Worm (Caenorhabditis elegans) whole organism, late embryonic: ENCODE results near the gene T12A7.6.
A peak's percentile ranks its signal among the peaks of the same experiment; 100 is the strongest.

Experiments
- C08G9.2 ChIP-seq: sonication (generic microtip); optimal IDR thresholded peaks from 2 replicates; lab custom pipeline; 2016; ENCODE audit warnings: mild to moderate bottlenecking, missing genetic modification characterization, moderate library complexity, missing compliant biosample characterization
- C38D4.7 ChIP-seq: fragments of 200-800 bp; sonication (Bioruptor generic); optimal IDR thresholded peaks from 2 replicates; lab custom pipeline; 2018; ENCODE audit warnings: mild to moderate bottlenecking, missing genetic modification characterization, moderate library complexity, missing compliant biosample characterization
- T23F11.4 ChIP-seq: fragments of 200-800 bp; sonication (Bioruptor generic); optimal IDR thresholded peaks from 2 replicates; lab custom pipeline; 2018; ENCODE audit warnings: mild to moderate bottlenecking, missing genetic modification characterization, missing compliant biosample characterization
- ceh-14 ChIP-seq: sonication (generic microtip); optimal IDR thresholded peaks from 2 replicates; lab custom pipeline; 2016; ENCODE audit warnings: missing genotype, missing genetic modification characterization, missing compliant biosample characterization
- ceh-30 ChIP-seq: fragments of 150-350 bp; optimal IDR thresholded peaks from 2 replicates; lab custom pipeline; 2014; ENCODE audit warnings: missing biosample characterization, missing genetic modification characterization
- ceh-34 ChIP-seq: sonication (generic microtip); optimal IDR thresholded peaks from 2 replicates; lab custom pipeline; 2016; ENCODE audit warnings: mild to moderate bottlenecking, missing genetic modification characterization, missing compliant biosample characterization
- che-1 ChIP-seq: sonication (generic microtip); optimal IDR thresholded peaks from 2 replicates; lab custom pipeline; 2016; ENCODE audit warnings: mild to moderate bottlenecking, missing genetic modification characterization, missing compliant biosample characterization
- elt-2 ChIP-seq: sonication (generic microtip); optimal IDR thresholded peaks from 2 replicates; lab custom pipeline; 2016; ENCODE audit warnings: missing genetic modification reagents, missing genetic modification characterization, missing compliant biosample characterization
- ets-4 ChIP-seq: sonication (generic microtip); optimal IDR thresholded peaks from 2 replicates; lab custom pipeline; 2016; ENCODE audit warnings: missing genetic modification characterization, missing compliant biosample characterization
- eyg-1 ChIP-seq: sonication (generic microtip); optimal IDR thresholded peaks from 2 replicates; lab custom pipeline; 2016; ENCODE audit warnings: missing genotype, missing genetic modification characterization, missing compliant biosample characterization
- fkh-10 ChIP-seq: fragments of 150-350 bp; optimal IDR thresholded peaks from 2 replicates; lab custom pipeline; 2014; ENCODE audit warnings: missing biosample characterization, missing genetic modification reagents, missing genetic modification characterization
- fkh-6 ChIP-seq: sonication (generic microtip); optimal IDR thresholded peaks from 2 replicates; lab custom pipeline; 2016; ENCODE audit warnings: missing genetic modification characterization, missing compliant biosample characterization
- hlh-30 ChIP-seq: sonication (generic microtip); optimal IDR thresholded peaks from 2 replicates; lab custom pipeline; 2017; ENCODE audit warnings: antibody characterized with exemption, missing genetic modification characterization, missing compliant biosample characterization; ENCODE audit not compliant: insufficient read depth
- hlh-6 ChIP-seq: sonication (generic microtip); optimal IDR thresholded peaks from 2 replicates; lab custom pipeline; 2016; ENCODE audit warnings: missing genotype, missing genetic modification characterization, missing compliant biosample characterization
- lim-6 ChIP-seq: sonication (generic microtip); optimal IDR thresholded peaks from 2 replicates; lab custom pipeline; 2016; ENCODE audit warnings: missing genetic modification characterization, missing compliant biosample characterization
- npax-4 ChIP-seq: sonication (generic microtip); optimal IDR thresholded peaks from 2 replicates; lab custom pipeline; 2016; ENCODE audit warnings: missing genetic modification characterization, missing compliant biosample characterization
- odd-2 ChIP-seq: sonication (generic microtip); optimal IDR thresholded peaks from 2 replicates; lab custom pipeline; 2017; ENCODE audit warnings: antibody characterized with exemption, mild to moderate bottlenecking, missing genetic modification characterization, missing compliant biosample characterization
- pha-4 ChIP-seq: fragments of 150-350 bp; optimal IDR thresholded peaks from 2 replicates; lab custom pipeline; 2018; ENCODE audit warnings: missing biosample characterization, missing genetic modification reagents, missing genetic modification characterization
- pqm-1 ChIP-seq: sonication (generic microtip); optimal IDR thresholded peaks from 2 replicates; lab custom pipeline; 2016; ENCODE audit warnings: missing genetic modification characterization, missing compliant biosample characterization
- rnt-1 ChIP-seq: sonication (generic microtip); optimal IDR thresholded peaks from 2 replicates; lab custom pipeline; 2016; ENCODE audit warnings: missing genetic modification characterization, missing compliant biosample characterization
- sdc-2 ChIP-seq: sonication (generic microtip); optimal IDR thresholded peaks from 2 replicates; lab custom pipeline; 2016; ENCODE audit warnings: missing genotype, missing genetic modification characterization, missing compliant biosample characterization
- sox-2 ChIP-seq: fragments of 200-800 bp; sonication (Bioruptor generic); IDR thresholded peaks from 2 replicates; pipeline ENCODE4 v1.3.6; 2022; ENCODE audit warnings: missing genetic modification reagents, missing genetic modification characterization, missing compliant biosample characterization
- sox-4 ChIP-seq: sonication (generic microtip); optimal IDR thresholded peaks from 2 replicates; lab custom pipeline; 2017; ENCODE audit warnings: mild to moderate bottlenecking, missing genetic modification characterization, inconsistent platforms, missing compliant biosample characterization
- tbx-2 ChIP-seq: sonication (generic microtip); optimal IDR thresholded peaks from 2 replicates; lab custom pipeline; 2016; ENCODE audit warnings: missing genetic modification characterization, missing compliant biosample characterization
- tbx-7 ChIP-seq: sonication (generic microtip); optimal IDR thresholded peaks from 2 replicates; lab custom pipeline; 2016; ENCODE audit warnings: missing genotype, missing genetic modification characterization, missing compliant biosample characterization
- unc-3 ChIP-seq, 2 experiments: fragments of 200-800 bp in 1 of 2; sonication (Bioruptor generic) in 1 of 2; sonication (generic microtip) in 1 of 2; conservative IDR thresholded peaks in 1 of 2; optimal IDR thresholded peaks in 1 of 2; 2 replicates each; pipeline versions ENCODE4 v1.3.6 to Lab custom; 2016 to 2022; ENCODE audit warnings: missing compliant biosample characterization in 2 of 2, missing genetic modification characterization in 2 of 2, missing genetic modification reagents in 1 of 2
- unc-42 ChIP-seq: sonication (generic microtip); optimal IDR thresholded peaks from 2 replicates; lab custom pipeline; 2016; ENCODE audit warnings: missing genotype, missing genetic modification characterization, missing compliant biosample characterization
- unc-55 ChIP-seq: sonication (generic microtip); optimal IDR thresholded peaks from 2 replicates; lab custom pipeline; 2017; ENCODE audit warnings: missing biosample characterization, missing genetic modification reagents, missing genetic modification characterization
- unc-86 ChIP-seq: sonication (generic microtip); optimal IDR thresholded peaks from 2 replicates; lab custom pipeline; 2016; ENCODE audit warnings: missing genetic modification characterization, missing compliant biosample characterization
- ztf-16 ChIP-seq: sonication (generic microtip); optimal IDR thresholded peaks from 2 replicates; lab custom pipeline; 2017; ENCODE audit warnings: missing genetic modification characterization, missing compliant biosample characterization

T12A7.6 gene

DNA sequence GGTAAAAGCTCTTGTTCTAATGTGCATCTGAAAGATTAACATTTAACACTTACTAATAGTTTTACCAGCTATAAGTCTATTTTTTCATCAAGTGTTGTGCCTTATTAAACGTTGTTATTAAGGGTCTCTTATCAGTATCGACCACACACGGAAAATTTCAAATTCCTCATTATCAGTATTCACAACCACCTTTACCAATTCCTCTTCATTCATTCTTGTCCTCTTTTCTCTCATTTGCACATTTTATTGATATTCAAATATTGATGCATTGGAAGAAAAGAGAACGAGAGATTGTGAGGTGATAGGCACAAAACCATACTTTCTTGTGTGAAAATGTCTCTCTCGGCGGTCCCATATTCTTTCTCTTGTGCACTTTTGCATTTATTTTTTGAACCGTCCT is 27.1 kb upstream of the T12A7.6 start:
- peak; percentile 31 for TF ChIP-seq elt-2 (tag; lab: Kevin White, UChicago)
- TF ChIP-seq odd-2 (tag; lab: Kevin White, UChicago): no peak
- no peak for TF ChIP-seq hlh-6 (tag; lab: Kevin White, UChicago)

DNA sequence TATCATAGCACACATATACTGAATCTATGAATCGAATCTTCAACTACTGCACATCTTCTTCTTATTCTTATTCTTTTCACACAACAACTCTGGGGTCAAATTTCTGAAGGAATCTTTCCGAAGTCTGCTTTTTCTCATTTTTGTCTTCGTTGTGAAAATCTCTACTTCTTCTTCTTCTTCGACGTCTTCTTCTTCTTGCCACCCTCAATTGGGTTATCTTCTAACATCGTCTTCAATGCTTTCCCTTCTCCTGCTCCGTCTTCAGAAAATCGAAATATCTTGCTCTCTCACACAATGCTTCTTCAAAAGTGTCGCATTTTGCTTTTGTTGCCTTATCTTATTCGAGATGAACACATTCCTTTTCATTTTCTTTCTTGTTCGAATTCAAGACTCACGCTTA is 25.8 kb upstream of the T12A7.6 start:
- TF ChIP-seq tbx-2 (tag; lab: Kevin White, UChicago): no peak
- TF ChIP-seq sox-2: no peak
- peak; percentile 86 for TF ChIP-seq unc-42

DNA sequence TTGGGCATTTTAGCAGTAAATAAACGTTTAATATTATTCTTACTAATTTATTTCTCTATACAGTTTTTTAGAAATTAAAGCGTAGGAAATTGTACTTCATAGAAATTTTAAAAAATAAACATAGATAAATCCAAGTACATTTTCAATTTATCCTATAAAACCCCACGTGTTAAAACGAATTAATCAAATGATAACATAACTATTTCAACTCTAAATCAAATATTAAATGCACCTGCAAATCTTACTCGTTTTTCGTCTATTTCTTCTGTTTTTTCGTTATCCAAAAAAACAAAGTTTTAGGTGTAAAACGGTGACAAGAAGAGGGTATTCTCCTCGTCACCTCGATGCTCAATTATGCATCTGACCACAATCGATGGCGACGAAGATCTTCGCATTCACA is 14.0 kb upstream of the T12A7.6 start, which contains the start of gene K01A6.6:
TSS of gene K01A6.6 (plus strand) at position 301 of the 400 bp plus-strand sequence.
- no peak for TF ChIP-seq ceh-34 (tag; lab: Kevin White, UChicago)
- TF ChIP-seq tbx-7 (tag; lab: Kevin White, UChicago): no peak
- no peak for TF ChIP-seq fkh-6 (tag; lab: Kevin White, UChicago)
- no peak for TF ChIP-seq ceh-14
- TF ChIP-seq npax-4 (tag; lab: Kevin White, UChicago): no peak
- no peak for TF ChIP-seq unc-55 (GFP tag; lab: Kevin White, UChicago)
- TF ChIP-seq, all 69 proteins: peak for 0

DNA sequence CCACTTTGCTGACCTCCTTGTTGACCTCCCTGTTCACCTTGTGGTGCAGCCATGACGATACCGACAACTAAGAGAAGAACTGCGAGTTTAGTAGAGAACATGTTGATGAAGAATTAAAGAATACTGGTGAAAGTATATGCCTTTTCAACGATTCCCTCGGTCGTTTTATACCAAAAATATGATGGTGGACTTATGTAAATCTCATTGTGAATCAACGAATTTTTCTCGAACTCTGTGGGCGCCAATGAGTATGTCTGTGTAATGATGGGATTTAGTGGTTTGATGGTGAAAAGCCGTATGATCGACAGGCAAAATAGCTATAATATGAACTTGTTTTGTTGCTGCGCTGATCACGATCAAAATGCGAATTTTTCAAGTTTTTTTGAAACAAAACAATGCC is 11.8 kb upstream of the T12A7.6 start, which contains the start of gene K01A6.8:
TSS of gene K01A6.8 (minus strand) at position 101 of the 400 bp plus-strand sequence.
- TF ChIP-seq hlh-6 (tag; lab: Kevin White, UChicago) (no peak), ets-4 (tag; lab: Kevin White, UChicago) (no peak), rnt-1 (no peak), T23F11.4 (GFP tag; lab: Kevin White, UChicago) (no peak), sox-4 (tag; lab: Kevin White, UChicago) (no peak), eyg-1 (tag; lab: Kevin White, UChicago) (no peak)

DNA sequence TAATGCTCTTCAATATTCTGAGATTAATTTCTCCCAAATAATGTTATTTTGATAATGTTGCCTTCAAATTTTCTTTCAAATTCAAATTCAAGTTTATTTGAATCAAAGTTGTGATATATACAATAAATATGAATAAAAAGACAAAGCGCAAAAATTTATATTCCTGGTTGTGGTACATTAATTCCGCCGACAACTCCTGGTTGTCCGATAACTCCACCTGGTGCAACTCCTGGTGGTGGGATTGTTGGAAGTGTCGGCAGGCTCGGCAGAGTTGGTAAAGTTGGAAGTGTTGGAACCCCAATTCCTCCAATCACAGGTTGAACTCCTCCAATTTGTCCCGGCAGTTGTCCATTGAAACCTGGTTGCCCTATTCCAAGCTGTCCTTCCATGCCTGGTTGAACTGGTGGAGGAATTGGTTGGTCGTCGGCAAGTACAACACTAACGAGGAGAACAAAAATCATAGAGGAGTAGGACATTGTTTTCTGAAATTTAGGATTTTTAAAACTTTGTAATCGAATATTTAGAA is 10.9 kb upstream of the T12A7.6 start, which contains the start of gene K01A6.7:
TSS of gene K01A6.7 (minus strand) at position 476 of the 526 bp plus-strand sequence.
- no peak for TF ChIP-seq che-1 (tag; lab: Kevin White, UChicago)

DNA sequence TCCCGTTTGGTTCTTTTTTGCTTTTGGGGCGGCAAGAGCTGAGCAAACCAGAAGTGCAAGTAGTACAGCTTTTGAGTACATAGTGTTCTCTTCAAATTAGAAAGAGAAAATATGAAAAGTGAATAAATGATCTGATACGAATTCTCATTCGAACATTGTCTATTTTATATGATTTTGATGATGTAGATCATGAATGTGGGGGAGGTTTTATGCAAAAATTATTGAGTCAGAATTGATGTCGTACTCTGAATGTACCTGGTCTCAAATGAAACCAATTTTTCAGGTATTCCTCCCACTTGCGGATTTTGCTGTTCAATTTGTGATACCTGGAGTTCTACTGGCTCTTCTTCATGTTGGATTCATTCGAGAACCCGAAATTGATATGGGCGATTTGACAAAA is 8.8 kb upstream of the T12A7.6 start, which contains the start of gene K01A6.4:
TSS of gene K01A6.4 (minus strand) at position 101 of the 400 bp plus-strand sequence.
- TF ChIP-seq unc-86 (tag; lab: Kevin White, UChicago): no peak
- no peak for TF ChIP-seq sox-4 (tag; lab: Kevin White, UChicago)
- TF ChIP-seq sdc-2 (tag; lab: Kevin White, UChicago): no peak
- TF ChIP-seq fkh-10 (GFP tag; lab: Kevin White, UChicago): no peak
- no peak for TF ChIP-seq ceh-30
- TF ChIP-seq ceh-34 (tag; lab: Kevin White, UChicago): no peak
- TF ChIP-seq rnt-1: no peak
- TF ChIP-seq eyg-1 (tag; lab: Kevin White, UChicago): no peak
- no peak for TF ChIP-seq ztf-16 (tag; lab: Kevin White, UChicago)

DNA sequence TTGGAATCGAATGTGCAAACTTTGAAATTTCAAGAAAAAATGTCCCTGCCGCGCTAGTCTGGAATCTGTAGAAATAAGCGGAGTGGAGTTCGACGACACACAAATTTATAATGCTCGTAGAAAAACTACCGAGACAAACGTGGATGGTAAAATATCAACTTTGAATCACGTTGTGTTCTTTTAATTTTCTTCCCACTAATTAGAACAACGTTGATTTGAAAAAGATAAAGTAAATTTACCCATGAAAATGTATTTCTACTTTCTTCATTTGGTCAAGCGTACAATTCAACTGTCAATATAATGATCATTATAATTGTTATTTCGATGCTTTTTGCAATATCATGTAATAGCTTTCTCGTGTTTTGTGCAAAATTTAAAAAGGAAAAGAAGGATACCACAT is 6.6 kb upstream of the T12A7.6 start, which contains the start of gene K01A6.5:
TSS of gene K01A6.5 (plus strand) at position 301 of the 400 bp plus-strand sequence.
- TF ChIP-seq unc-3 (GFP tag; conservative IDR thresholded peaks at IDR 0.05; lab: Robert Waterston, UW) (no peak), unc-3 (tag; optimal IDR thresholded peaks at IDR 0.05; lab: Kevin White, UChicago) (no peak), pqm-1 (tag; lab: Kevin White, UChicago) (no peak), C38D4.7 (no peak), lim-6 (tag; lab: Kevin White, UChicago) (no peak), fkh-6 (tag; lab: Kevin White, UChicago) (no peak), C08G9.2 (tag; lab: Kevin White, UChicago) (no peak), hlh-30 (no peak), unc-42 (no peak), pha-4 (tag; lab: Kevin White, UChicago) (no peak)
